Fruit fly (Drosophila melanogaster) whole organism, adult: ENCODE measurements around the gene Mst57Db.

Experiments used
- CG11617 ChIP-seq: fragments of 200-800 bp; sonication (Bioruptor generic); optimal IDR thresholded peaks from 2 replicates; lab custom pipeline; 2017; ENCODE audit warnings: mild to moderate bottlenecking, missing biosample characterization, missing genetic modification reagents, missing genetic modification characterization
- CG12768 ChIP-seq: fragments of 200-800 bp; sonication (Bioruptor generic); optimal IDR thresholded peaks from 2 replicates; lab custom pipeline; 2017; ENCODE audit warnings: missing biosample characterization, missing genetic modification characterization, mild to moderate bottlenecking, moderate library complexity, missing genetic modification reagents
- CG14711 ChIP-seq: fragments of 200-800 bp; sonication (Bioruptor generic); optimal IDR thresholded peaks from 2 replicates; lab custom pipeline; 2018; ENCODE audit warnings: missing biosample characterization, mild to moderate bottlenecking, missing genetic modification characterization, moderate library complexity
- CG1620 ChIP-seq: fragments of 200-800 bp; sonication (Bioruptor generic); optimal IDR thresholded peaks from 2 replicates; lab custom pipeline; 2016; ENCODE audit warnings: missing biosample characterization, missing genetic modification characterization
- CG33017 ChIP-seq: fragments of 200-800 bp; sonication (Bioruptor generic); optimal IDR thresholded peaks from 2 replicates; lab custom pipeline; 2018; ENCODE audit warnings: missing biosample characterization, mild to moderate bottlenecking, missing genetic modification characterization, moderate library complexity
- CG7101 ChIP-seq: fragments of 200-800 bp; sonication (Bioruptor generic); optimal IDR thresholded peaks from 2 replicates; lab custom pipeline; 2018; ENCODE audit warnings: missing biosample characterization, mild to moderate bottlenecking, missing genetic modification characterization, moderate library complexity
- Clk ChIP-seq: fragments of 200-800 bp; sonication (Bioruptor generic); optimal IDR thresholded peaks from 2 replicates; lab custom pipeline; 2017; ENCODE audit warnings: missing biosample characterization, missing genetic modification characterization
- Crg-1 ChIP-seq: fragments of 200-800 bp; sonication (Bioruptor generic); optimal IDR thresholded peaks from 2 replicates; lab custom pipeline; 2016; ENCODE audit warnings: missing biosample characterization, missing genetic modification characterization
- Hr96 ChIP-seq: fragments of 200-800 bp; sonication (Bioruptor generic); optimal IDR thresholded peaks from 2 replicates; lab custom pipeline; 2016; ENCODE audit warnings: missing biosample characterization, missing genetic modification characterization
- Mnt ChIP-seq: fragments of 200-800 bp; sonication (Bioruptor generic); optimal IDR thresholded peaks from 2 replicates; lab custom pipeline; 2016; ENCODE audit warnings: missing biosample characterization, mild to moderate bottlenecking, missing genetic modification characterization
- bab1 ChIP-seq: fragments of 200-800 bp; sonication (Bioruptor generic); optimal IDR thresholded peaks from 3 replicates; lab custom pipeline; 2019; ENCODE audit warnings: missing biosample characterization, mild to moderate bottlenecking, missing genetic modification characterization, moderate library complexity
- cic ChIP-seq: fragments of 200-800 bp; sonication (Bioruptor generic); optimal IDR thresholded peaks from 2 replicates; lab custom pipeline; 2017; ENCODE audit warnings: missing biosample characterization, mild to moderate bottlenecking, missing genetic modification characterization, moderate library complexity
- cnc ChIP-seq, 2 experiments: fragments of >200 bp; optimal IDR thresholded peaks; 2 replicates each; lab custom pipeline; 2017
- kay ChIP-seq: fragments of 200-800 bp; sonication (Bioruptor generic); peaks from one replicate; lab custom pipeline; 2016; ENCODE audit warnings: missing biosample characterization, missing genetic modification characterization, borderline replicate concordance
- ovo ChIP-seq: fragments of 200-800 bp; sonication (Bioruptor generic); optimal IDR thresholded peaks from 2 replicates; lab custom pipeline; 2016; ENCODE audit warnings: missing biosample characterization, missing genetic modification characterization
- pad ChIP-seq: fragments of 200-800 bp; sonication (Bioruptor generic); optimal IDR thresholded peaks from 3 replicates; lab custom pipeline; 2017; ENCODE audit warnings: missing biosample characterization, missing genetic modification characterization, mild to moderate bottlenecking, moderate library complexity, missing genetic modification reagents
- tj ChIP-seq: fragments of 200-800 bp; sonication (Bioruptor generic); optimal IDR thresholded peaks from 3 replicates; lab custom pipeline; 2017; ENCODE audit warnings: missing biosample characterization, mild to moderate bottlenecking, missing genetic modification characterization, moderate library complexity
- toe ChIP-seq: fragments of 200-800 bp; sonication (Bioruptor generic); optimal IDR thresholded peaks from 2 replicates; lab custom pipeline; 2016; ENCODE audit warnings: missing biosample characterization, missing genetic modification characterization

Gene Mst57Db

DNA sequence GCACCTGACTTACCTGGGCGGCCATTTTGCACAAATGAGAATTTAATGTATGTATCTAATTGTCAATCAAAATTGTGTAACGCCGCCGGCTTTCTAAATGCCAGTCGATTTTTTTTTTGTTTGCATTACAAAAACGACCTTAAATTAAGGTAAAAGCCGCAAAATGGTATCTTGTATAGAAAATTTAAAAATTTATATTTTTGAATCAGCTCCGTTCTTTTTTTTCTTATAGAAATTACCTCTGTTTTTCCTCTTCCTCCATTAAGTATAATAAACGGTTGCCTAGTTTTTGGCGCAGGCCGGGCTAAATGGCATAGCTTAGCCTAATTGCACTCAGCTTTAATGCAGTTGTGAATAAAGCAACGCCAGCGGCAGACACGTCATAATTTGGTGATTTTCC is 43.5 kb downstream of the Mst57Db start, which contains the start of gene CG4960:
Gene CG4960, minus strand, starts transcription at position 101 of the 400 bp plus-strand sequence.
- no peak for TF ChIP-seq CG33017 (tag; lab: Kevin White, UChicago)
- TF ChIP-seq Mnt (GFP tag; lab: Kevin White, UChicago), result no peak
- TF ChIP-seq CG12768 (GFP tag; lab: Kevin White, UChicago), result no peak
- TF ChIP-seq ovo (GFP tag; lab: Kevin White, UChicago), result no peak
- no peak for TF ChIP-seq CG7101
- no peak for TF ChIP-seq CG14711
- no peak for TF ChIP-seq tj (GFP tag; lab: Kevin White, UChicago)
- no peak for TF ChIP-seq Clk (GFP tag; lab: Kevin White, UChicago)
- TF ChIP-seq CG1620, result no peak
- no peak for TF ChIP-seq Crg-1
- TF ChIP-seq kay, result no peak

DNA sequence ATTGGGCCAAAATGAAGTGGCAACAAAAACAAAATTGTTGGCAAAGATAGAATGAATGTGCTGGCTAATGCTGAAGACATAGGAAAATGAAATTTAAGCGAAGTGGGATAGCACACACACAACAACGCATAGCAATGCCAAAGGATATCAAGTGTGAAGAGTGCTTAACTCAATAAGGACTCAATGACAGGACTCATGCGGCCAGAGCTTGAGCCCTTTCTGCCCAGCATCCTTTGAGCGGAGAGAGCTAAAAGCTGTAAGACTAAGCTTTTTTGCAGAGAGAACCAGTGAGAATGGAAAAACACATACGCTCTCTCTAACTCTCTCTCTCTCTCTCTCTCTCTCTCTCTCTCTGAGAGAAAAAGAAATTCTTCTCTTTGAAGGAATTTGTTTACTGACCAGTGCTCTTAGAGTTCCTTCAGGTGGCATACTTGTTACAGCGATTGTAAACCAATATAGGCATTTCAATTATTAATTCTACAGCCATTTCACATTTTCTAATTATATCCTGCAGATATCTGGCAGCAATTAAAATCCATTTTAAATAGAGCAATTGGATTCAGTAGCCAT is 47.8 kb downstream of the Mst57Db start:
- TF ChIP-seq CG11617 (GFP tag; lab: Kevin White, UChicago) (no peak), CG14711 (no peak), toe (no peak), kay (no peak), pad (GFP tag; lab: Kevin White, UChicago) (no peak), ovo (GFP tag; lab: Kevin White, UChicago) (no peak), CG33017 (tag; lab: Kevin White, UChicago) (no peak), Clk (GFP tag; lab: Kevin White, UChicago) (no peak), tj (GFP tag; lab: Kevin White, UChicago) (no peak), Hr96 (GFP tag; lab: Kevin White, UChicago) (no peak), cic (no peak), CG7101 (no peak), Mnt (GFP tag; lab: Kevin White, UChicago) (no peak), CG1620 (no peak), CG12768 (GFP tag; lab: Kevin White, UChicago) (no peak), Crg-1 (no peak), cnc (optimal IDR thresholded peaks at IDR 0.05; lab: Kevin White, UChicago) (no peak), bab1 (GFP tag; lab: Kevin White, UChicago) (no peak)
